Worm (Caenorhabditis elegans) whole organism, late embryonic: ENCODE results near the gene M176.16.

Source experiments
- C08G9.2 ChIP-seq: sonication (generic microtip); optimal IDR thresholded peaks from 2 replicates; lab custom pipeline; 2016; ENCODE audit warnings: mild to moderate bottlenecking, missing genetic modification characterization, moderate library complexity, missing compliant biosample characterization
- K02D7.2 ChIP-seq: sonication (generic microtip); optimal IDR thresholded peaks from 2 replicates; lab custom pipeline; 2017; ENCODE audit warnings: mild to moderate bottlenecking, missing genetic modification characterization, missing compliant biosample characterization
- T23F11.4 ChIP-seq: fragments of 200-800 bp; sonication (Bioruptor generic); optimal IDR thresholded peaks from 2 replicates; lab custom pipeline; 2018; ENCODE audit warnings: mild to moderate bottlenecking, missing genetic modification characterization, missing compliant biosample characterization
- ahr-1 ChIP-seq: sonication (generic microtip); optimal IDR thresholded peaks from 2 replicates; lab custom pipeline; 2016; ENCODE audit warnings: missing genetic modification characterization, missing compliant biosample characterization
- ceh-14 ChIP-seq: sonication (generic microtip); optimal IDR thresholded peaks from 2 replicates; lab custom pipeline; 2016; ENCODE audit warnings: missing genotype, missing genetic modification characterization, missing compliant biosample characterization
- ceh-19 ChIP-seq: fragments of 200-800 bp; sonication (Bioruptor generic); optimal IDR thresholded peaks from 2 replicates; lab custom pipeline; 2018; ENCODE audit warnings: mild to moderate bottlenecking, missing genetic modification characterization, missing compliant biosample characterization
- ceh-2 ChIP-seq: sonication (generic microtip); optimal IDR thresholded peaks from 2 replicates; lab custom pipeline; 2016; ENCODE audit warnings: missing genotype, missing genetic modification characterization, missing compliant biosample characterization
- ceh-24 ChIP-seq: sonication (generic microtip); optimal IDR thresholded peaks from 2 replicates; lab custom pipeline; 2016; ENCODE audit warnings: mild to moderate bottlenecking, missing genetic modification characterization, missing compliant biosample characterization
- ceh-30 ChIP-seq: fragments of 150-350 bp; optimal IDR thresholded peaks from 2 replicates; lab custom pipeline; 2014; ENCODE audit warnings: missing biosample characterization, missing genetic modification characterization
- ceh-34 ChIP-seq: sonication (generic microtip); optimal IDR thresholded peaks from 2 replicates; lab custom pipeline; 2016; ENCODE audit warnings: mild to moderate bottlenecking, missing genetic modification characterization, missing compliant biosample characterization
- ceh-6 ChIP-seq: fragments of 200-800 bp; sonication (Bioruptor generic); optimal IDR thresholded peaks from 2 replicates; lab custom pipeline; 2018; ENCODE audit warnings: mild to moderate bottlenecking, missing genetic modification characterization, missing compliant biosample characterization
- che-1 ChIP-seq: sonication (generic microtip); optimal IDR thresholded peaks from 2 replicates; lab custom pipeline; 2016; ENCODE audit warnings: mild to moderate bottlenecking, missing genetic modification characterization, missing compliant biosample characterization
- dve-1 ChIP-seq: sonication (generic microtip); optimal IDR thresholded peaks from 2 replicates; lab custom pipeline; 2017; ENCODE audit warnings: antibody characterized with exemption, mild to moderate bottlenecking, missing genetic modification characterization, missing compliant biosample characterization
- elt-2 ChIP-seq: sonication (generic microtip); optimal IDR thresholded peaks from 2 replicates; lab custom pipeline; 2016; ENCODE audit warnings: missing genetic modification reagents, missing genetic modification characterization, missing compliant biosample characterization
- elt-4 ChIP-seq: sonication (generic microtip); optimal IDR thresholded peaks from 2 replicates; lab custom pipeline; 2016; ENCODE audit warnings: missing genetic modification characterization, missing compliant biosample characterization
- fkh-10 ChIP-seq: fragments of 150-350 bp; optimal IDR thresholded peaks from 2 replicates; lab custom pipeline; 2014; ENCODE audit warnings: missing biosample characterization, missing genetic modification reagents, missing genetic modification characterization
- gmeb-2 ChIP-seq: sonication (generic microtip); optimal IDR thresholded peaks from 2 replicates; lab custom pipeline; 2016; ENCODE audit warnings: missing genetic modification characterization, inconsistent platforms, missing compliant biosample characterization
- hlh-15 ChIP-seq: sonication (generic microtip); optimal IDR thresholded peaks from 2 replicates; lab custom pipeline; 2016; ENCODE audit warnings: missing genetic modification characterization, missing compliant biosample characterization
- lim-6 ChIP-seq: sonication (generic microtip); optimal IDR thresholded peaks from 2 replicates; lab custom pipeline; 2016; ENCODE audit warnings: missing genetic modification characterization, missing compliant biosample characterization
- madf-2 ChIP-seq: sonication (generic microtip); optimal IDR thresholded peaks from 2 replicates; lab custom pipeline; 2017; ENCODE audit warnings: missing genetic modification characterization, missing compliant biosample characterization
- nfya-1 ChIP-seq: sonication (generic microtip); optimal IDR thresholded peaks from 2 replicates; lab custom pipeline; 2017; ENCODE audit warnings: missing genetic modification characterization, mild to moderate bottlenecking, missing compliant biosample characterization, antibody characterized with exemption, moderate library complexity
- pat-9 ChIP-seq: fragments of 200-800 bp; sonication (Bioruptor generic); optimal IDR thresholded peaks from 2 replicates; lab custom pipeline; 2018; ENCODE audit warnings: mild to moderate bottlenecking, missing genetic modification characterization, moderate library complexity, missing compliant biosample characterization
- pha-2 ChIP-seq: sonication (generic microtip); optimal IDR thresholded peaks from 2 replicates; lab custom pipeline; 2017; ENCODE audit warnings: mild to moderate bottlenecking, missing genetic modification characterization, missing compliant biosample characterization
- pha-4 ChIP-seq: fragments of 150-350 bp; optimal IDR thresholded peaks from 2 replicates; lab custom pipeline; 2018; ENCODE audit warnings: missing biosample characterization, missing genetic modification reagents, missing genetic modification characterization
- pros-1 ChIP-seq: fragments of 150-350 bp; optimal IDR thresholded peaks from 2 replicates; lab custom pipeline; 2014; ENCODE audit warnings: missing biosample characterization, missing genetic modification reagents, missing genetic modification characterization
- sdc-2 ChIP-seq: sonication (generic microtip); optimal IDR thresholded peaks from 2 replicates; lab custom pipeline; 2016; ENCODE audit warnings: missing genotype, missing genetic modification characterization, missing compliant biosample characterization
- syd-9 ChIP-seq: sonication (generic microtip); optimal IDR thresholded peaks from 2 replicates; lab custom pipeline; 2016; ENCODE audit warnings: mild to moderate bottlenecking, missing genetic modification characterization, moderate library complexity, missing compliant biosample characterization
- tbx-2 ChIP-seq: sonication (generic microtip); optimal IDR thresholded peaks from 2 replicates; lab custom pipeline; 2016; ENCODE audit warnings: missing genetic modification characterization, missing compliant biosample characterization
- ttx-3 ChIP-seq: sonication (generic microtip); optimal IDR thresholded peaks from 2 replicates; lab custom pipeline; 2016; ENCODE audit warnings: missing genetic modification reagents, missing genetic modification characterization, missing compliant biosample characterization
- unc-3 ChIP-seq, 2 experiments: fragments of 200-800 bp in 1 of 2; sonication (Bioruptor generic) in 1 of 2; sonication (generic microtip) in 1 of 2; conservative IDR thresholded peaks in 1 of 2; optimal IDR thresholded peaks in 1 of 2; 2 replicates each; pipeline versions ENCODE4 v1.3.6 to Lab custom; 2016 to 2022; ENCODE audit warnings: missing compliant biosample characterization in 2 of 2, missing genetic modification characterization in 2 of 2, missing genetic modification reagents in 1 of 2
- unc-42 ChIP-seq: sonication (generic microtip); optimal IDR thresholded peaks from 2 replicates; lab custom pipeline; 2016; ENCODE audit warnings: missing genotype, missing genetic modification characterization, missing compliant biosample characterization
- unc-86 ChIP-seq: sonication (generic microtip); optimal IDR thresholded peaks from 2 replicates; lab custom pipeline; 2016; ENCODE audit warnings: missing genetic modification characterization, missing compliant biosample characterization
- zip-5 ChIP-seq: sonication (generic microtip); optimal IDR thresholded peaks from 2 replicates; lab custom pipeline; 2016; ENCODE audit warnings: missing genetic modification characterization, missing compliant biosample characterization
- ztf-16 ChIP-seq: sonication (generic microtip); optimal IDR thresholded peaks from 2 replicates; lab custom pipeline; 2017; ENCODE audit warnings: missing genetic modification characterization, missing compliant biosample characterization

Gene M176.16

DNA sequence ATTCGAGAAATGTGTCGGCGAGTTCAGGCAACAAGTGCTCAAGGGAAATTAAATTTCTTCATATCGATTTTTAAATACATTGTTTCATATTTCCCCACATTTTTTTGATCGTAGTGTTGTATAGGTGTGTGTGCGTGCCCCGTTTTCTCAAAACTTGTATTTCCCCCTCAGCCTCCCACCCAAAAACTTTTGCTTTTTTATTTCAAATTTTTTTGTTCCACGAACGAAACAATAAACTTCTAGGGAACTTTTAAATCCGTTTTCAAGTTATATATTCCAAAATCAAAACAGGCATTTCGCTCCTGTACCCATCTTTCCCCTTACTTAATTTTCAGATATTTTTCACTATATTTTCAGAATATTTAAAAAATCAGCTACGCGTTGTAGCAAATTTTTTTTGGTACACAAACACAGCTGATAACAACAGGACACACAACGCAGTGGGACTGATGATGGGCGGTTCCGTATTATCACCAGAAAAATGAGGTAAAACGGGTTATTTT lies at the start of gene M176.16, which contains the start of gene M176.4:
TSS of gene M176.16 (plus strand) at position 453 of the 503 bp plus-strand sequence.
TSS of gene M176.4 (plus strand) at position 301 of the 503 bp plus-strand sequence.
- TF ChIP-seq elt-2 (tag; lab: Kevin White, UChicago) (peak; percentile 22), ceh-24 (tag; lab: Kevin White, UChicago) (no peak)

DNA sequence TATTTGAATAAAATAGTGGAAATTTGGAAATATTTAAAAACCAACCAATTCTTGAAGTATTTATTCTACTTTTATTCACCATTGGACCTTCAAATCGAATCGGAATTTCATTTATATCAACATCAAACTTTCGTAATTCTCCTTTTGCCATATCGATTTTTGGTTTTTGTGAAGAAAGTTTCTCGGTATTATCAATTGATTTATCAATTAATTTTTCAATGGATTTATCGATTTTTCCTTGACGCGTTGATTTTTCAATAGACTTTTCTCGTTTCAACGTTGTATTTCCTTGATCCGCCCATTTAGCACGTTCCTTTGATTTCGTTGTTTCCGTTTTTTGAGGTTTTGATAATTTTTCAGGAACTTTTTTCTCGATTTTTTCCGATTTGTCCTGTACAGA lies 48.9 kb upstream of the M176.16 start:
- TF ChIP-seq pros-1 (tag; lab: Kevin White, UChicago), result no peak
- TF ChIP-seq unc-3 (GFP tag; conservative IDR thresholded peaks at IDR 0.05; lab: Robert Waterston, UW), result no peak
- no peak for TF ChIP-seq unc-3 (tag; optimal IDR thresholded peaks at IDR 0.05; lab: Kevin White, UChicago)
- no peak for TF ChIP-seq fkh-10 (GFP tag; lab: Kevin White, UChicago)
- no peak for TF ChIP-seq pha-4 (tag; lab: Kevin White, UChicago)
- TF ChIP-seq che-1 (tag; lab: Kevin White, UChicago), result no peak
- TF ChIP-seq ttx-3 (tag; lab: Kevin White, UChicago), result no peak
- TF ChIP-seq ztf-16 (tag; lab: Kevin White, UChicago), result no peak
- no peak for TF ChIP-seq hlh-15 (tag; lab: Kevin White, UChicago)
- TF ChIP-seq elt-4 (tag; lab: Kevin White, UChicago), result no peak
- no peak for TF ChIP-seq unc-42 (tag; lab: Kevin White, UChicago)
- no peak for TF ChIP-seq ceh-34 (tag; lab: Kevin White, UChicago)
- no peak for TF ChIP-seq ceh-2 (tag; lab: Kevin White, UChicago)
- TF ChIP-seq ceh-14 (tag; lab: Kevin White, UChicago), result no peak
- no peak for TF ChIP-seq syd-9 (tag; lab: Kevin White, UChicago)
- TF ChIP-seq dve-1 (tag; lab: Kevin White, UChicago), result no peak
- no peak for TF ChIP-seq pat-9 (tag; lab: Kevin White, UChicago)
- no peak for TF ChIP-seq gmeb-2 (tag; lab: Kevin White, UChicago)
- TF ChIP-seq tbx-2 (tag; lab: Kevin White, UChicago), result no peak
- no peak for TF ChIP-seq ceh-19 (GFP tag; lab: Kevin White, UChicago)
- TF ChIP-seq sdc-2, result no peak

DNA sequence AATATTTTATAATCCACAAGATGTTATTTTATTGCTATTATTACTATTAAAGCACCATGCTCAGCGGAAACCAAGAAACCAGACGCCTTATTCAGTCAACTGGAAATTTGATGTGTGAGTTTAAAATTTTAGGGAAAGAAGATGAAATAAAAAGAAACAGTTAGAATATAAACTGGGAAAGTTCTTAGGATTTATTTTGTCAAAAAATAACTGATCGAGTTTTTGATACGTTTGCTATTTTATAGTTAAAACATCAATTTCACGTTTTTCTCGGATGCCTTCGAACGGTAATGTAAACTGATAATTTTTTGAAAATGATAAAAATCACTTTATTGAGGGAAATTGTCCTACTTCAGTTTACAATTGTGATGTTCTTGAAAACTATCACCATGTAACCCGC lies 45.9 kb upstream of the M176.16 start, which contains the start of gene C06C3.3:
TSS of gene C06C3.3 (minus strand) at position 101 of the 400 bp plus-strand sequence.
- TF ChIP-seq pha-4 (tag; lab: Kevin White, UChicago), result no peak
- no peak for TF ChIP-seq nfya-1 (tag; lab: Kevin White, UChicago)
- TF ChIP-seq madf-2 (tag; lab: Kevin White, UChicago), result no peak
- no peak for TF ChIP-seq lim-6 (tag; lab: Kevin White, UChicago)

DNA sequence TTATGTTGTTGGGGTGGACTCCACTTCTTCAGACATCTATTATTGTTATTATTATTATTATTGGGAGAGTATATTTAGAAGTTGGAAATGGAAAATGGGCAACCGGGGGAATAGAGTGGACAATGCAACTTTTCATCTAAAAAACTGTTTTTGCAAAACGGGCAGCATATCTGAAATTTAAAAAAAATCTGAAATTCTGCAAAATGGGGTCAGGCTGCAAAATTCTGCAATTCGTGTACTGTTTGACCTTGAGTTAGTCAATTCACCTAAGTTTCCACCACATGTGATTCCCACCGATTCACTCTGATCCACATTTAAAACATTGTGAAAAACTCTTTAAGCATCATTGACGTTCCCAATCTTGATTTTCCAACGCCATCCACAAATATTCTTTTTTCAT lies 45.3 kb upstream of the M176.16 start, which contains the start of gene C06C3.4:
TSS of gene C06C3.4 (plus strand) at position 301 of the 400 bp plus-strand sequence.
- TF ChIP-seq unc-86 (tag; lab: Kevin White, UChicago) (no peak), K02D7.2 (tag; lab: Kevin White, UChicago) (no peak), pha-2 (no peak), ceh-14 (tag; lab: Kevin White, UChicago) (no peak), ceh-6 (GFP tag; lab: Kevin White, UChicago) (no peak)

DNA sequence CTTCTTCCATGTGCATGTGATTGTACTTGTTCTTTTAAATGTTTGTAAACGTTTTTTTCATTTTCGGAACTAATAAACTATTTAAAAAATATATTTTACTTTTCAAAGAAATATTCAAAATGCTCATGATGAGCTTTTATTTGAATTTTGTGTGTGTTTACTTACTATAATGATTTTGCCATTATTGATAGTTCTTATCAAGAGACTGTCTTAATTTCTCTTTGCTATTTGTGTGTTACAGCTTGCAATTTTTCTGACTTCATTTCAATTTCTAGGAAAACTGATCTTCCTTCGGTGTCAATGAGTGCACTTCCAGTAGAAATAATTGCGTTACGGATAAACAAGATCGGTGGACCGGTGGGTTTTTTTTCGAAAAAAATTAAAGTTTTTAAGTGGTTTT lies 43.5 kb upstream of the M176.16 start, which contains the start of gene C06C3.12:
TSS of gene C06C3.12 (plus strand) at position 301 of the 400 bp plus-strand sequence.
- no peak for TF ChIP-seq syd-9 (tag; lab: Kevin White, UChicago)
- no peak for TF ChIP-seq ttx-3 (tag; lab: Kevin White, UChicago)
- no peak for TF ChIP-seq ceh-24 (tag; lab: Kevin White, UChicago)
- no peak for TF ChIP-seq ceh-30 (tag; lab: Kevin White, UChicago)
- no peak for TF ChIP-seq C08G9.2 (tag; lab: Kevin White, UChicago)
- no peak for TF ChIP-seq unc-86 (tag; lab: Kevin White, UChicago)
- no peak for TF ChIP-seq tbx-2 (tag; lab: Kevin White, UChicago)
- no peak for TF ChIP-seq ztf-16 (tag; lab: Kevin White, UChicago)
- TF ChIP-seq T23F11.4, result no peak
- TF ChIP-seq zip-5 (tag; lab: Kevin White, UChicago), result no peak
- no peak for TF ChIP-seq K02D7.2 (tag; lab: Kevin White, UChicago)
- no peak for TF ChIP-seq ahr-1 (tag; lab: Kevin White, UChicago)
